Fruit fly (Drosophila melanogaster) whole organism, embryonic: ENCODE data around the gene twe.

Experiments
- ATbp ChIP-seq: fragments of 200-800 bp; sonication (Bioruptor generic); optimal IDR thresholded peaks from 2 replicates; lab custom pipeline; 2017; ENCODE audit warnings: missing biosample characterization, mild to moderate bottlenecking, missing genetic modification characterization, missing genetic modification reagents
- Asciz ChIP-seq: fragments of 200-800 bp; sonication (Bioruptor generic); optimal IDR thresholded peaks from 2 replicates; lab custom pipeline; 2017; ENCODE audit warnings: missing biosample characterization, mild to moderate bottlenecking, missing genetic modification characterization, missing genetic modification reagents
- CG10147 ChIP-seq: fragments of 200-800 bp; sonication (Bioruptor generic); optimal IDR thresholded peaks from 2 replicates; lab custom pipeline; 2019; ENCODE audit warnings: missing biosample characterization, mild to moderate bottlenecking, missing genetic modification characterization, moderate library complexity
- CG10267 ChIP-seq: fragments of 200-800 bp; sonication (Bioruptor generic); optimal IDR thresholded peaks from 2 replicates; lab custom pipeline; 2018; ENCODE audit warnings: missing biosample characterization, mild to moderate bottlenecking, missing genetic modification characterization, moderate library complexity
- CG11093 ChIP-seq: fragments of 200-800 bp; sonication (Bioruptor generic); IDR thresholded peaks from 3 replicates; pipeline ENCODE4 v1.3.6; 2022; ENCODE audit warnings: missing biosample characterization, missing genetic modification characterization
- CG12744 ChIP-seq: fragments of 200-800 bp; sonication (Bioruptor generic); optimal IDR thresholded peaks from 2 replicates; lab custom pipeline; 2016; ENCODE audit warnings: missing biosample characterization, missing genetic modification characterization
- CG12942 ChIP-seq: fragments of 200-800 bp; sonication (Bioruptor generic); optimal IDR thresholded peaks from 3 replicates; lab custom pipeline; 2016; ENCODE audit warnings: missing biosample characterization, missing genetic modification characterization
- CG13624 ChIP-seq: fragments of 200-800 bp; sonication (Bioruptor generic); optimal IDR thresholded peaks from 2 replicates; lab custom pipeline; 2016; ENCODE audit warnings: missing biosample characterization, missing genetic modification characterization
- CG13775 ChIP-seq: fragments of 200-800 bp; sonication (Bioruptor generic); optimal IDR thresholded peaks from 3 replicates; lab custom pipeline; 2017; ENCODE audit warnings: missing biosample characterization, mild to moderate bottlenecking, missing genetic modification characterization
- CG14667 ChIP-seq: fragments of 200-800 bp; sonication (Bioruptor generic); IDR thresholded peaks from 2 replicates; pipeline ENCODE4 v1.3.6; 2022; ENCODE audit warnings: missing biosample characterization, missing genetic modification characterization
- CG17612 ChIP-seq: fragments of 200-800 bp; sonication (Bioruptor generic); IDR thresholded peaks from 2 replicates; pipeline ENCODE4 v1.3.6; 2022; ENCODE audit warnings: missing biosample characterization, missing genetic modification characterization
- CG30431 ChIP-seq: fragments of 200-800 bp; sonication (Bioruptor generic); optimal IDR thresholded peaks from 2 replicates; lab custom pipeline; 2017; ENCODE audit warnings: missing biosample characterization, missing genetic modification characterization
- CG31441 ChIP-seq: fragments of 200-800 bp; sonication (Bioruptor generic); IDR thresholded peaks from 2 replicates; pipeline ENCODE4 v1.3.6; 2022; ENCODE audit warnings: missing biosample characterization, missing genetic modification characterization
- CG34376 ChIP-seq: fragments of 200-800 bp; sonication (Bioruptor generic); optimal IDR thresholded peaks from 2 replicates; lab custom pipeline; 2018; ENCODE audit warnings: missing biosample characterization, mild to moderate bottlenecking, missing genetic modification characterization
- CG4282 ChIP-seq: fragments of 200-800 bp; sonication (Bioruptor generic); optimal IDR thresholded peaks from 2 replicates; lab custom pipeline; 2016; ENCODE audit warnings: missing biosample characterization, missing genetic modification characterization
- CG6683 ChIP-seq: fragments of 200-800 bp; sonication (Bioruptor generic); optimal IDR thresholded peaks from 2 replicates; lab custom pipeline; 2017; ENCODE audit warnings: missing biosample characterization, mild to moderate bottlenecking, missing genetic modification characterization, missing genetic modification reagents
- CG7372 ChIP-seq: fragments of 200-800 bp; sonication (Bioruptor generic); IDR thresholded peaks from 2 replicates; pipeline ENCODE4 v1.3.6; 2022; ENCODE audit warnings: missing biosample characterization, missing genetic modification characterization
- CG7556 ChIP-seq: fragments of 200-800 bp; sonication (Bioruptor generic); optimal IDR thresholded peaks from 2 replicates; lab custom pipeline; 2017; ENCODE audit warnings: missing biosample characterization, mild to moderate bottlenecking, missing genetic modification characterization
- CG7786 ChIP-seq: fragments of 200-800 bp; sonication (Bioruptor generic); optimal IDR thresholded peaks from 2 replicates; lab custom pipeline; 2016; ENCODE audit warnings: missing biosample characterization, missing genetic modification characterization
- CG7928 ChIP-seq: fragments of 200-800 bp; sonication (Bioruptor generic); optimal IDR thresholded peaks from 2 replicates; lab custom pipeline; 2017; ENCODE audit warnings: missing biosample characterization, mild to moderate bottlenecking, missing genetic modification characterization
- CG7963 ChIP-seq: fragments of 200-800 bp; sonication (Bioruptor generic); IDR thresholded peaks from 3 replicates; pipeline ENCODE4 v1.3.6; 2022; ENCODE audit warnings: missing biosample characterization, missing genetic modification characterization; ENCODE audit not compliant: partially characterized antibody
- CG9437 ChIP-seq: fragments of 200-800 bp; sonication (Bioruptor generic); optimal IDR thresholded peaks from 2 replicates; lab custom pipeline; 2018; ENCODE audit warnings: missing biosample characterization, mild to moderate bottlenecking, missing genetic modification characterization
- Dfd ChIP-seq, 2 experiments: fragments of >200 bp; optimal IDR thresholded peaks; 2 replicates each; lab custom pipeline; 2017; ENCODE audit warnings: missing biosample characterization in 2 of 2, missing genetic modification characterization in 2 of 2
- HLH54F ChIP-seq: fragments of 200-800 bp; sonication (Bioruptor generic); optimal IDR thresholded peaks from 3 replicates; lab custom pipeline; 2016; ENCODE audit warnings: missing biosample characterization, missing genetic modification characterization
- Hand ChIP-seq: fragments of 200-800 bp; sonication (Bioruptor generic); optimal IDR thresholded peaks from 2 replicates; lab custom pipeline; 2017; ENCODE audit warnings: mild to moderate bottlenecking, missing biosample characterization, missing genetic modification reagents, missing genetic modification characterization
- Hmr ChIP-seq: fragments of 200-800 bp; sonication (Bioruptor generic); optimal IDR thresholded peaks from 3 replicates; lab custom pipeline; 2017; ENCODE audit warnings: mild to moderate bottlenecking, missing biosample characterization, missing genetic modification reagents, missing genetic modification characterization
- Jarid2 ChIP-seq: fragments of 200-800 bp; sonication (Bioruptor generic); optimal IDR thresholded peaks from 3 replicates; lab custom pipeline; 2017; ENCODE audit warnings: mild to moderate bottlenecking, missing biosample characterization, missing genetic modification reagents, missing genetic modification characterization
- Lpt ChIP-seq: fragments of >200 bp; optimal IDR thresholded peaks from 2 replicates; lab custom pipeline; 2018; ENCODE audit warnings: missing biosample characterization, missing genetic modification characterization
- Med ChIP-seq: fragments of 200-800 bp; sonication (Bioruptor generic); peaks from one replicate; lab custom pipeline; 2016; ENCODE audit warnings: missing biosample characterization, missing genetic modification characterization, mild to moderate bottlenecking, inconsistent platforms, moderate library complexity
- PHDP ChIP-seq: fragments of 200-800 bp; sonication (Bioruptor generic); optimal IDR thresholded peaks from 3 replicates; lab custom pipeline; 2018; ENCODE audit warnings: missing biosample characterization, mild to moderate bottlenecking, missing genetic modification characterization, moderate library complexity
- bab2 ChIP-seq: fragments of 200-800 bp; sonication (Bioruptor generic); optimal IDR thresholded peaks from 2 replicates; lab custom pipeline; 2016; ENCODE audit warnings: missing biosample characterization, missing genetic modification characterization
- bsh ChIP-seq, 2 experiments: fragments of 200-800 bp; sonication (Bioruptor generic); optimal IDR thresholded peaks; 2 replicates each; lab custom pipeline; 2017 to 2018; ENCODE audit warnings: mild to moderate bottlenecking in 2 of 2, missing biosample characterization in 2 of 2, missing genetic modification characterization in 2 of 2, moderate library complexity in 1 of 2
- da ChIP-seq: fragments of 200-800 bp; sonication (Bioruptor generic); optimal IDR thresholded peaks from 2 replicates; lab custom pipeline; 2016; ENCODE audit warnings: missing biosample characterization, missing genetic modification characterization
- dan ChIP-seq: fragments of 200-800 bp; sonication (Bioruptor generic); IDR thresholded peaks from 2 replicates; pipeline ENCODE4 v1.3.6; 2022; ENCODE audit warnings: missing biosample characterization, missing genetic modification characterization
- disco-r ChIP-seq: fragments of 200-800 bp; sonication (Bioruptor generic); optimal IDR thresholded peaks from 2 replicates; lab custom pipeline; 2016; ENCODE audit warnings: missing biosample characterization, missing genetic modification characterization
- dysf ChIP-seq: fragments of 200-800 bp; sonication (Bioruptor generic); IDR thresholded peaks from 3 replicates; pipeline ENCODE4 v1.3.6; 2022; ENCODE audit warnings: missing biosample characterization, missing genetic modification characterization
- emc ChIP-seq: fragments of 200-800 bp; sonication (Bioruptor generic); optimal IDR thresholded peaks from 2 replicates; lab custom pipeline; 2016; ENCODE audit warnings: missing biosample characterization, missing genetic modification characterization
- gcm ChIP-seq: fragments of 200-800 bp; sonication (Bioruptor generic); optimal IDR thresholded peaks from 2 replicates; lab custom pipeline; 2019; ENCODE audit warnings: missing biosample characterization, mild to moderate bottlenecking, missing genetic modification characterization, moderate library complexity
- her ChIP-seq: fragments of 200-800 bp; sonication (Bioruptor generic); optimal IDR thresholded peaks from 2 replicates; lab custom pipeline; 2016; ENCODE audit warnings: missing biosample characterization, missing genetic modification characterization
- ind ChIP-seq: fragments of 200-800 bp; sonication (Bioruptor generic); optimal IDR thresholded peaks from 3 replicates; lab custom pipeline; 2016; ENCODE audit warnings: missing biosample characterization, missing genetic modification characterization
- pb ChIP-seq: fragments of 200-800 bp; sonication (Bioruptor generic); optimal IDR thresholded peaks from 3 replicates; lab custom pipeline; 2016; ENCODE audit warnings: missing biosample characterization, missing genetic modification characterization
- ranshi ChIP-seq: fragments of 200-800 bp; sonication (Bioruptor generic); IDR thresholded peaks from 2 replicates; pipeline ENCODE4 v1.3.6; 2022; ENCODE audit warnings: missing biosample characterization, missing genetic modification characterization
- shn ChIP-seq: fragments of 200-800 bp; sonication (Bioruptor generic); optimal IDR thresholded peaks from 3 replicates; lab custom pipeline; 2016; ENCODE audit warnings: missing biosample characterization, missing genetic modification characterization
- tll ChIP-seq, 2 experiments: fragments of 200-800 bp in 1 of 2; fragments of >200 bp in 1 of 2; sonication (Bioruptor generic) in 1 of 2; optimal IDR thresholded peaks; 2 replicates each; lab custom pipeline; 2017 to 2019; ENCODE audit warnings: missing biosample characterization in 2 of 2, missing genetic modification characterization in 2 of 2, mild to moderate bottlenecking in 1 of 2, moderate library complexity in 1 of 2
- trh ChIP-seq: fragments of 200-800 bp; sonication (Bioruptor generic); optimal IDR thresholded peaks from 2 replicates; lab custom pipeline; 2016; ENCODE audit warnings: missing biosample characterization, missing genetic modification characterization
- twi ChIP-seq: fragments of 200-800 bp; optimal IDR thresholded peaks from 2 replicates; lab custom pipeline; 2019; ENCODE audit warnings: missing biosample characterization, mild to moderate bottlenecking, missing genetic modification characterization, moderate library complexity
- unpg ChIP-seq: fragments of 200-800 bp; sonication (Bioruptor generic); optimal IDR thresholded peaks from 3 replicates; lab custom pipeline; 2018; ENCODE audit warnings: missing biosample characterization, mild to moderate bottlenecking, missing genetic modification characterization, moderate library complexity
- yki ChIP-seq: fragments of >200 bp; optimal IDR thresholded peaks from 3 replicates; lab custom pipeline; 2018

Gene twe

dm6 chr2L:16271486-16271806 is 9.8 kb upstream of the twe start (continued):
- TF ChIP-seq CG34376 (GFP tag; lab: Kevin White, UChicago): peak; percentile 44

dm6 chr2L:16270667-16271485 is 9.2 kb upstream of the twe start:
- TF ChIP-seq CG30431 (GFP tag; lab: Kevin White, UChicago) (no peak), CG7556 (GFP tag; lab: Kevin White, UChicago) (peak; percentile 22), emc (no peak), CG7372 (GFP tag; lab: Robert Waterston, UW) (no peak), CG9437 (peak; percentile 17), Hmr (GFP tag; lab: Kevin White, UChicago) (peak; percentile 25), dysf (GFP tag; lab: Robert Waterston, UW) (no peak), disco-r (GFP tag; lab: Kevin White, UChicago) (no peak), bsh (GFP tag; optimal IDR thresholded peaks at IDR 0.05; lab: Kevin White, UChicago) (peak in 1 of 2 experiments; percentile 13), trh (no peak), ranshi (GFP tag; lab: Robert Waterston, UW) (no peak), CG13624 (GFP tag; lab: Kevin White, UChicago) (no peak), Dfd (GFP tag; optimal IDR thresholded peaks at IDR 0.05; lab: Kevin White, UChicago) (no peak), unpg (GFP tag; lab: Kevin White, UChicago) (peak; percentile 15), yki (no peak), Lpt (GFP tag; lab: Kevin White, UChicago) (no peak), CG13775 (GFP tag; lab: Kevin White, UChicago) (peak; percentile 63), CG7786 (peak; percentile 24), CG10267 (no peak), CG12744 (GFP tag; lab: Kevin White, UChicago) (no peak), CG6683 (no peak), dan (GFP tag; lab: Robert Waterston, UW) (no peak), CG10147 (GFP tag; lab: Kevin White, UChicago) (peak; percentile 4), da (no peak), Med (GFP tag; lab: Kevin White, UChicago) (peak; percentile 85), Jarid2 (GFP tag; lab: Kevin White, UChicago) (no peak), CG12942 (GFP tag; lab: Kevin White, UChicago) (peak; percentile 9), PHDP (tag; lab: Kevin White, UChicago) (peak; percentile 32), gcm (GFP tag; lab: Kevin White, UChicago) (no peak), twi (tag; lab: Kevin White, UChicago) (no peak), CG31441 (no peak), CG4282 (GFP tag; lab: Kevin White, UChicago) (no peak), pb (GFP tag; lab: Kevin White, UChicago) (no peak), CG17612 (GFP tag; lab: Robert Waterston, UW) (no peak), CG11093 (GFP tag; lab: Robert Waterston, UW) (no peak), bab2 (GFP tag; lab: Kevin White, UChicago) (peak; percentile 11), CG14667 (GFP tag; lab: Robert Waterston, UW) (no peak), her (GFP tag; lab: Kevin White, UChicago) (no peak), ATbp (no peak), Asciz (peak; percentile 6), CG7928 (GFP tag; lab: Kevin White, UChicago) (no peak), HLH54F (GFP tag; lab: Kevin White, UChicago) (no peak), tll (GFP tag; optimal IDR thresholded peaks at IDR 0.05; lab: Kevin White, UChicago) (peak in 1 of 2 experiments; percentile 46), shn (GFP tag; lab: Kevin White, UChicago) (no peak), Hand (GFP tag; lab: Kevin White, UChicago) (no peak), CG7963 (GFP tag; lab: Robert Waterston, UW) (no peak), ind (peak; percentile 43)
